Fruit fly (Drosophila melanogaster) whole organism: ENCODE data around the gene sea.

Experiments used
- CG8478 ChIP-seq: fragments of >200 bp; optimal IDR thresholded peaks from 2 replicates; lab custom pipeline; 2018; ENCODE audit warnings: inconsistent platforms
- Dll ChIP-seq: fragments of >200 bp; optimal IDR thresholded peaks from 2 replicates; lab custom pipeline; 2017
- EcR ChIP-seq, 2 experiments: fragments of >200 bp; optimal IDR thresholded peaks; 2 replicates each; lab custom pipeline; 2017; ENCODE audit warnings: missing biosample characterization in 2 of 2, missing genetic modification characterization in 2 of 2, missing genetic modification reagents in 2 of 2
- pan ChIP-seq: fragments of >200 bp; optimal IDR thresholded peaks from 2 replicates; lab custom pipeline; 2017
- psq ChIP-seq: fragments of >200 bp; optimal IDR thresholded peaks from 2 replicates; lab custom pipeline; 2017
- usp ChIP-seq: fragments of >200 bp; optimal IDR thresholded peaks from 2 replicates; lab custom pipeline; 2017; ENCODE audit warnings: missing biosample characterization, missing genetic modification characterization, mixed read lengths

Gene sea

dm6 chr3R:11566769-11567570, at the start of gene sea, which contains the start of gene fabp:
Gene sea (minus strand): TSS chr3R:11567054.
Gene fabp (minus strand): TSS chr3R:11567054.
- TF ChIP-seq Dll (lab: Kevin White, UChicago) (peak; percentile 68), EcR (GFP tag; optimal IDR thresholded peaks at IDR 0.05; lab: Kevin White, UChicago) (no peak)

- TF ChIP-seq CG8478 (no peak), pan (lab: Kevin White, UChicago) (no peak), usp (GFP tag; lab: Kevin White, UChicago) (no peak), EcR (GFP tag; optimal IDR thresholded peaks at IDR 0.05; lab: Kevin White, UChicago) (no peak), Dll (lab: Kevin White, UChicago) (no peak), psq (lab: Kevin White, UChicago) (no peak)
Observed at dm6 chr3R:11616219-11616618, 49.4 kb upstream of the sea start.

DNA sequence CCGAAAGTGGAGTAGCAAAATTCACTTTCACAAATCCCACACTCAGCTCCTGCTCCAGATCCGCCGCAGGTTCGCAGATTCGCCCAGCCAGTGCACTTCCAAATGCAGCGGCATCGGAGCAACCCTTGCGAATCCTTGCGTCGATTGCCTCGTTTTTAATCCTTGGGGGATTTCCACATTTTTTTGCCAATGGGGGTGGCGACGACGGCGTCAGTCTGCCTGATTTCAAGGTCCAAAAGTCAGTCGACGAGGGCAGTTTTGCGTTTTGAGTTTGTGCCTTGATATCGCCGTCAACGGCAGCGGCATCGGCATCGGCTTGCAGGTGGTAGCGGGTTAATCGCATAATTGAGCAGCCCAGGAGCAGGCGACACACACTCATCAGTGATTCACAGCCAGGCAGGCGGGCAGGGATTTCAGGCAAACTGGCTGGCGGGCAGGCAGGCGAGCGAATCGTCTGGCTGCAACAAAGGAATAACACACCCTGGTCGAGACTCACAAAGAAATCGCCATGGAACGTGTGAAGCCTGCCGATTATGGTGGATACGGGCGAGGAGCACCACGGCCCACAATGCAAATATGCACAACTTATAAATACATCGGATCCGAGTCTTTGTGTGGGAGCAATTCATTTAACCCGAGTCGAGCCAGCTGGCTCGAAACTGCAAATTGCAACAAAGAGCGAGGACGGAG, 48.7 kb upstream of the sea start:
- TF ChIP-seq pan (lab: Kevin White, UChicago) (no peak), EcR (GFP tag; optimal IDR thresholded peaks at IDR 0.05; lab: Kevin White, UChicago) (no peak), usp (GFP tag; lab: Kevin White, UChicago) (no peak), psq (lab: Kevin White, UChicago) (no peak), CG8478 (no peak), Dll (lab: Kevin White, UChicago) (no peak)

DNA sequence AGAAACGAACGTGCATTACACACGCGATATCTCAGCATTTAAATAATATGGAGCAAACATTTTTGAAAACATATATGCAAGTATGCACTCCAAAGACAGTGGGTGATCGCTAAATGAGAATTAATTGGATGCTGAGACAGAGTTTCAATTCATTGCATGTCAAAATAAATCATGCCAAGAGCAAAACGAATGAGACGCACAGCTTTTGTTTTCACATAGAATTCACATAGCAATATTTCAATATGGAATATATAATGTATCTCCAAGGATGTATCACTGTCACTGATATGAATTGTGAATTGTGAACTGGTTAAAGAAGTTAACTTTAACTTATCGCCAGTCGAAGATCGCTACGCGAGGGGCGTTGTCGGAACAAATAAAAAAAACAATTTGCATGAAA, 47.7 kb upstream of the sea start:
- TF ChIP-seq Dll (lab: Kevin White, UChicago) (no peak), CG8478 (no peak), pan (lab: Kevin White, UChicago) (no peak), psq (lab: Kevin White, UChicago) (no peak), usp (GFP tag; lab: Kevin White, UChicago) (no peak)

DNA sequence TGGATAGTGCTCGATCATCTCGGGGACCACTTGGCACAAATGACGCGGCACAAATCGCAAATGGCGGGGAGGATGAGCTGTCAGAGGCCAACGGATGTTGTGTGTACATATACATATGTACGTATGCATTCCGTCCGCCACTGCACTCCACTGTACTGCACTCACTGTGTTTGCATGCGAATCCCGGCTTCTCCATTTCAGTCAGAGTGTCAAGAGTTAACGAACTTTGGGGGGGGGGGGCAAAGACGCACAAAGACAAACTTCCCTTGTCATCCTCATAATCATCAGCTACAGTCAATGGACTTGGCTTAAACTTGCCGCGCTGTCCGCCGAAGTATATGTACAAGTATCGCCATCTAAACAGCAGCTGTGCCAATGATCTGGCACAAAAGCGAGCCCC, 47.3 kb upstream of the sea start:
- TF ChIP-seq EcR (GFP tag; optimal IDR thresholded peaks at IDR 0.05; lab: Kevin White, UChicago) (peak in 1 of 2 experiments; percentile 65), pan (lab: Kevin White, UChicago) (no peak)

dm6 chr3R:11613252-11614036, 46.6 kb upstream of the sea start:
- no peak for TF ChIP-seq psq (lab: Kevin White, UChicago)
- no peak for TF ChIP-seq CG8478
- TF ChIP-seq usp (GFP tag; lab: Kevin White, UChicago), result no peak
- TF ChIP-seq Dll (lab: Kevin White, UChicago), result no peak
- TF ChIP-seq EcR (GFP tag; optimal IDR thresholded peaks at IDR 0.05; lab: Kevin White, UChicago), result no peak
- TF ChIP-seq pan (lab: Kevin White, UChicago), result peak; percentile 40

DNA sequence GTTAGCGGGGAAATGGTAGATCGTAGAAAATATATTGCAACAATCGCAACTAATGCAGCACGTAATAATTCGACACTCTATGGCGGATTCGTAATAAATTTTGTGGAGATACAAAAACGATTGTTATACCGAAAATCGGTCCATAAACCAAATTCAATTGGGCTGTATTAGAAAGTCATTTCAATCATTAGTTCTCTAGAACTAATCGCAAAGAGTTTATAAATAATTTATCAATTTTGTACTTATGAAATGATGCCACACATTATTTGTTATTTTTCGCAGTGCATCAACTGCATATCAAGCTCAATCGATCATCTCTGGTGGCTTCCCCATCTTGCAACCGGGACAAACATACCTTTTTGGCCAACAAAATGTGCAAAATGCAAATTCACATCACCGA, 45.6 kb upstream of the sea start:
- TF ChIP-seq psq (lab: Kevin White, UChicago) (no peak), EcR (GFP tag; optimal IDR thresholded peaks at IDR 0.05; lab: Kevin White, UChicago) (no peak), usp (GFP tag; lab: Kevin White, UChicago) (no peak), pan (lab: Kevin White, UChicago) (no peak), CG8478 (no peak), Dll (lab: Kevin White, UChicago) (no peak)

- TF ChIP-seq EcR (GFP tag; optimal IDR thresholded peaks at IDR 0.05; lab: Kevin White, UChicago), result no peak
- no peak for TF ChIP-seq CG8478
- no peak for TF ChIP-seq Dll (lab: Kevin White, UChicago)
- TF ChIP-seq usp (GFP tag; lab: Kevin White, UChicago), result no peak
- TF ChIP-seq psq (lab: Kevin White, UChicago), result no peak
- TF ChIP-seq pan (lab: Kevin White, UChicago), result no peak
Observed at dm6 chr3R:11606679-11607078, 39.8 kb upstream of the sea start.

DNA sequence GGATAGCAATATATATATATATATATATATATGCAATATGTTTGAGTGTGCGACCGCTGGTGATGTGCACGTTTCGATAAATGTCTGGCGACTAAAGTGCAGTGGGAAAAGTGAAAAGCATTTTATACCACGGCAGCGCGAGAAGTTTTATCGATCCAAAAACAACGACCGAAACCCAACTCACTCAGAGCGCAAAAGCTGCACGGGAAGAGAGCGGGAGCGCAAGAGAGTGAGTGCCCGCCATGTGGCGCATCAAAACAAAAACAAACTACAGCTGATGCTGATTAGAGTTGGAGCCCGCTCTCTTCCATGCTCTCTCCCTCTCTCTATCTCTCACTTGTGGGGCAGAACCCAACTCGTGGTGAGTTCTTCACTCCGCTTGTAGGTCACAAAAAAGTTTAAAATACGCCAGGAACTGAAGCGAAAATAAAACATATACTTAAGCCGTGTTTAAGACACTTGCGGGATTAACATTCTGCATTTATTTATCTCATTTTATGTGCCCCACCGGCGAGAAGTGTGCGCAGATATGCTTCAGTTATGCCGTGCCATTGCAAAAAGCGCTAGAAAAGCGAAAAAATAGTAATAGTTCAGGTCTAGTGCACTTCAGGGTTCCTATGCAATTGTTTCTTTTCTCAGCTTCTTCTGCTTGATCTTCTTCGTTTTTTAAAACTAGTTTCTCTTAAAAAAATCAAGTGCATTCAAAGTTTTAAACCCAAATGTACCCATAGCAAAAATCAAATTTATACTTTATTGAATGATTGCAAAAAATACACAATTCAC, 38.0 kb upstream of the sea start:
- no peak for TF ChIP-seq pan (lab: Kevin White, UChicago)
- peak; percentile 96 for TF ChIP-seq Dll (lab: Kevin White, UChicago)

DNA sequence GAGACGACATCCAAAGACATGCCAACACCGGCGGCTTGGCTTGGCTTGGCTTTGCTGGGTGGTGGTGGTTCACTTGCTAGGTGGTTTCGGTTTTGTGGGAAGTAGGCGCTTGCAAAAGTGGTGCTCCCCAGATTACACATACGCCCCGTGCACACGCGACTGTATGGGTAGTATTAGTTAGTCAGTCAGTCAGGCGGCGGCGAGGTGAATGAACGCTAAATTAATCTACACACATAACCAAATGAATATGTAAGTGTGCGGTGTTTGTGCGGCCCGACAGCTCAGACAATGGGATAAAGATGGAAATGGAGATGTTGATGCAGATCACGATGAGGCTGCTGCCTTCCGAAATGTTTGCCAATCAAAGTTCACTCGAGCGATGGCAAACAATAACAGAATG, 36.3 kb upstream of the sea start:
- no peak for TF ChIP-seq usp (GFP tag; lab: Kevin White, UChicago)
- TF ChIP-seq psq (lab: Kevin White, UChicago), result no peak
- no peak for TF ChIP-seq EcR (GFP tag; optimal IDR thresholded peaks at IDR 0.05; lab: Kevin White, UChicago)
- TF ChIP-seq Dll (lab: Kevin White, UChicago), result no peak
- no peak for TF ChIP-seq CG8478
- TF ChIP-seq pan (lab: Kevin White, UChicago), result no peak

dm6 chr3R:11595523-11595922, 28.7 kb upstream of the sea start:
- no peak for TF ChIP-seq pan (lab: Kevin White, UChicago)
- TF ChIP-seq CG8478, result no peak
- no peak for TF ChIP-seq psq (lab: Kevin White, UChicago)
- no peak for TF ChIP-seq usp (GFP tag; lab: Kevin White, UChicago)
- no peak for TF ChIP-seq Dll (lab: Kevin White, UChicago)
- TF ChIP-seq EcR (GFP tag; optimal IDR thresholded peaks at IDR 0.05; lab: Kevin White, UChicago), result no peak
